Fruit fly (Drosophila melanogaster): ENCODE data around the gene Naglu.

Naglu gene

DNA sequence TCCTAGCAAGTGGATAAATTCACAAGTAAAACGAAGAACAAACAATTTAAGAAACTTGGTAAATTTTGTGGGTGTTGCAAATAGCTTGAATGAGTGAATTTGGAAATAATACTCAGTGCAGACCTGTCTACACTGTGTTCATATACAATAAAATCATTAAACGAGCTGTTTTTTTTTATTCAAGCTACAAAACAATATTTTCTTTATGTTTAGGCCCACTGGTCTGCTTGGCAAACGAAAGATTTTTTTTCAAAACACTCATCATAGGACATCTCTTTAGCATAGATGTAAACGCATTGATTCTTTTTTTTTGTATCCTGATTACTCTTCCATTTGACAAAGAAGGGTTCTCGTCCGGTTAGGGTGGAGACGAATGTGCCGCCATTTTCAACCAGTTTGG is 19.4 kb downstream of the Naglu start, which contains the start of gene CG42820:
CG42820 (minus strand) TSS at position 101 of the 400 bp plus-strand sequence.
- TF ChIP-seq CG12768 (GFP tag; optimal IDR thresholded peaks at IDR 0.05) (no peak), CG33017 (tag; optimal IDR thresholded peaks at IDR 0.05) (no peak), Clk (GFP tag; optimal IDR thresholded peaks at IDR 0.05) (no peak), pad (GFP tag; optimal IDR thresholded peaks at IDR 0.05) (no peak), CG11617 (GFP tag; optimal IDR thresholded peaks at IDR 0.05) (no peak), bab1 (GFP tag; optimal IDR thresholded peaks at IDR 0.05) (no peak), toe (GFP tag; optimal IDR thresholded peaks at IDR 0.05) (no peak), kay (GFP tag; ENCODE audit: borderline replicate concordance) (no peak), ovo (GFP tag; optimal IDR thresholded peaks at IDR 0.05) (no peak), Mnt (GFP tag; optimal IDR thresholded peaks at IDR 0.05) (no peak), CG14711 (tag; optimal IDR thresholded peaks at IDR 0.05) (no peak)

DNA sequence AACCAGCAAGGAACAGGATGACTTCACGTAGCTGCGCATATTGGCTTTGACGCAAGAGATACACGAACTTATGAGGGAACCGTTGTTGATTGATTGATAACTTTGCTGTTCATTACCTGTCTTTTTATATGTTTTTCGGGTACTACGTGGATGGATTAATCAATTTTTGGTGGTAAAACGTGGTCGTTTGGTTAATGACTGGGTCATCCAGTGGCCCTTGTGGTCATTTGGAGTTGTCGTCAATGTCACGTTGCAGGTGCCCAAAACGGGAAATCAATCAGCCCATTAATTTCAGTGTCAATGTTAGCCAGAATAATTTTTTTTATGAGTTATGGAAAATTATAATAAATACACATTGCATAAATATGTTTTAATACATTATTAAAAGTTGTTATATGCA is 22.4 kb downstream of the Naglu start, which contains the start of gene CG42819:
CG42819 (minus strand) TSS at position 101 of the 400 bp plus-strand sequence.
- TF ChIP-seq ovo (GFP tag; optimal IDR thresholded peaks at IDR 0.05) = no peak
- TF ChIP-seq cnc (optimal IDR thresholded peaks at IDR 0.05) = no peak
- TF ChIP-seq Crg-1 (GFP tag; optimal IDR thresholded peaks at IDR 0.05) = no peak
- no peak for TF ChIP-seq Clk (GFP tag; optimal IDR thresholded peaks at IDR 0.05)
- no peak for TF ChIP-seq CG11617 (GFP tag; optimal IDR thresholded peaks at IDR 0.05)
- no peak for TF ChIP-seq CG33017 (tag; optimal IDR thresholded peaks at IDR 0.05)
- no peak for TF ChIP-seq CG12768 (GFP tag; optimal IDR thresholded peaks at IDR 0.05)
- TF ChIP-seq pad (GFP tag; optimal IDR thresholded peaks at IDR 0.05) = no peak
- no peak for TF ChIP-seq CG14711 (tag; optimal IDR thresholded peaks at IDR 0.05)
- no peak for TF ChIP-seq toe (GFP tag; optimal IDR thresholded peaks at IDR 0.05)

DNA sequence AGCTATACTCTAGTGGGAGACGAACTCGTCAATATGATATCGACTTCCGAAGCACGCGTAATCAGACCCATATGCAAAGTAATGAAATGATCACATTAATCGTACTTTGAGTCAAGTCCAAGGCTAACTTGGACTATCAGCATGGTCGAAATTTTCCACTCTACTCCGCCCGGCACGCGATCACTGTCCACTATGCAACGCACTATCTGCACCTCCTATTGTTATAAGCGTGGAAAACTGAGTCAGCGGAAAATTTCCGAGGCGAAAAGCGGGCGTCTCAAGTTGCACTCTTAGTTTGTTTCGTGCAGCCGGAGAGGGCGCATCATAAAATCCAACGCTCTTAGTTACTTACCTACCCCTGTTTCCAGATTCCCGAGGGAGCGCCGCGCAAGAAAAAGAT is 25.8 kb downstream of the Naglu start:
- TF ChIP-seq Crg-1 (GFP tag; optimal IDR thresholded peaks at IDR 0.05) (no peak), ovo (GFP tag; optimal IDR thresholded peaks at IDR 0.05) (no peak), tj (GFP tag; optimal IDR thresholded peaks at IDR 0.05) (peak; percentile 91), CG1620 (GFP tag; optimal IDR thresholded peaks at IDR 0.05) (no peak), bab1 (GFP tag; optimal IDR thresholded peaks at IDR 0.05) (no peak), toe (GFP tag; optimal IDR thresholded peaks at IDR 0.05) (no peak), Mnt (GFP tag; optimal IDR thresholded peaks at IDR 0.05) (no peak)

DNA sequence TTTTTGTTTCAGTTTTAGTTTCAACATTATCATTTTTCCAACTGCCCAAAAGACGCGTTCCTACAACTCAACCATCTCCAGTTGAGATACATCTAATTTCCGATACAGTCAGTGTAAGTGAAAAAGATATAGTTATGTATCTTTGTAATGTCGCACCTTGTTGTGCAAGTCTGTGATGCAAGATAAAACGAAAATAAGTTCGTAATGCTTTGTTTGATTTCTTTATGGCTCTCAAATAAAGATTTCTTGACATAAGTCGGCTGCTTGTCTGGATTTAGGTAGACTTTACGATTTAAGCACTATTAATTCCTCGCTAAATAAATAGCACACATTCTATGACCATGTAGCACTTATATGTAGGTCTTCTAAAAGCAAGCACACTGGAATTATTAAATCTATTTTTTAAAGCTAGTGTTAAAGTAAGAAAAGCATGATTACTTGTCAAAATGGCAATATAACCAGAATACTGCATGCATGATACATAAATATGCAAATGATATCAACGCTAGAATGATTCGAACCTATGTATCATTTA is 26.6 kb downstream of the Naglu start:
- TF ChIP-seq CG11617 (GFP tag; optimal IDR thresholded peaks at IDR 0.05) (no peak), CG7101 (tag; optimal IDR thresholded peaks at IDR 0.05) (peak; percentile 12), tj (GFP tag; optimal IDR thresholded peaks at IDR 0.05) (no peak), cnc (optimal IDR thresholded peaks at IDR 0.05) (no peak), CG12768 (GFP tag; optimal IDR thresholded peaks at IDR 0.05) (no peak), CG1620 (GFP tag; optimal IDR thresholded peaks at IDR 0.05) (no peak), cic (GFP tag; optimal IDR thresholded peaks at IDR 0.05) (peak; percentile 2), CG7045 (GFP tag; optimal IDR thresholded peaks at IDR 0.05) (peak; percentile 62), toe (GFP tag; optimal IDR thresholded peaks at IDR 0.05) (no peak), ovo (GFP tag; optimal IDR thresholded peaks at IDR 0.05) (no peak), CG14711 (tag; optimal IDR thresholded peaks at IDR 0.05) (peak; percentile 6), pad (GFP tag; optimal IDR thresholded peaks at IDR 0.05) (no peak), Hr96 (GFP tag; optimal IDR thresholded peaks at IDR 0.05) (no peak), CG33017 (tag; optimal IDR thresholded peaks at IDR 0.05) (no peak), Mnt (GFP tag; optimal IDR thresholded peaks at IDR 0.05) (no peak), kay (GFP tag; ENCODE audit: borderline replicate concordance) (peak; percentile 92), Crg-1 (GFP tag; optimal IDR thresholded peaks at IDR 0.05) (no peak), CG5204 (GFP tag; optimal IDR thresholded peaks at IDR 0.05) (no peak), bab1 (GFP tag; optimal IDR thresholded peaks at IDR 0.05) (no peak), Clk (GFP tag; optimal IDR thresholded peaks at IDR 0.05) (no peak)

DNA sequence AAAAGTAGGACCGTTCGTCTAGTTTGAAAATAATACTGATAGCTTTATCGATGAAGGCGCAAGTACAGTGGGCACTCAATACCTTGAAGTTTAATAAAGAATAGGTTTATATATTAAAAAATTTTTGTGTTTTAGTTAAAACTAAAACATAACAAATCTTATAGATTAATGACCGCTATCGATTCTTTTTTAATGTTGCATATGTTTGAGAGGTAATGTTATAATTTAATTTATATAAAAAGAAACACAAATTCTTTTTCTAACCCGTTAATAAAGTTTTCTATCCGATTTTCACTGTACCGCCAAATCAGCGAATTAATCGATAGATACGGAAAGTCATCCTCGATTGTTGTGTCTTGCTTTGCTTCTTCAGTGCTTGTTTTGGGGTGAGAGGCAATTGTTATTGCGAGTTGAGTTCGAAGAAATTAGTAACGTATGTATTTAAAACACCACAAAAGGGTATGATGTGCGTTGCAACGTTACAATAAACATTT is 27.5 kb downstream of the Naglu start, which contains the start of the genes Dad1 and CG13384:
Dad1 (minus strand) TSS at position 30 of the 494 bp plus-strand sequence.
CG13384 (plus strand) TSS at position 348 of the 494 bp plus-strand sequence.
- TF ChIP-seq CG7045 (GFP tag; optimal IDR thresholded peaks at IDR 0.05) (peak; percentile 94), CG14711 (tag; optimal IDR thresholded peaks at IDR 0.05) (peak; percentile 92), cic (GFP tag; optimal IDR thresholded peaks at IDR 0.05) (peak; percentile 81), CG33017 (tag; optimal IDR thresholded peaks at IDR 0.05) (peak; percentile 96), tj (GFP tag; optimal IDR thresholded peaks at IDR 0.05) (peak; percentile 88), CG11617 (GFP tag; optimal IDR thresholded peaks at IDR 0.05) (peak; percentile 96), cnc (optimal IDR thresholded peaks at IDR 0.05) (no peak), Hr96 (GFP tag; optimal IDR thresholded peaks at IDR 0.05) (peak; percentile 79), Mnt (GFP tag; optimal IDR thresholded peaks at IDR 0.05) (peak; percentile 72), Clk (GFP tag; optimal IDR thresholded peaks at IDR 0.05) (peak; percentile 85), CG7101 (tag; optimal IDR thresholded peaks at IDR 0.05) (peak; percentile 98), CG1620 (GFP tag; optimal IDR thresholded peaks at IDR 0.05) (peak; percentile 85), ovo (GFP tag; optimal IDR thresholded peaks at IDR 0.05) (peak; percentile 78), toe (GFP tag; optimal IDR thresholded peaks at IDR 0.05) (peak; percentile 89), CG5204 (GFP tag; optimal IDR thresholded peaks at IDR 0.05) (peak; percentile 94), kay (GFP tag; ENCODE audit: borderline replicate concordance) (peak; percentile 89), CG12768 (GFP tag; optimal IDR thresholded peaks at IDR 0.05) (peak; percentile 96), Crg-1 (GFP tag; optimal IDR thresholded peaks at IDR 0.05) (peak; percentile 88), pad (GFP tag; optimal IDR thresholded peaks at IDR 0.05) (peak; percentile 83), bab1 (GFP tag; optimal IDR thresholded peaks at IDR 0.05) (peak; percentile 97)

DNA sequence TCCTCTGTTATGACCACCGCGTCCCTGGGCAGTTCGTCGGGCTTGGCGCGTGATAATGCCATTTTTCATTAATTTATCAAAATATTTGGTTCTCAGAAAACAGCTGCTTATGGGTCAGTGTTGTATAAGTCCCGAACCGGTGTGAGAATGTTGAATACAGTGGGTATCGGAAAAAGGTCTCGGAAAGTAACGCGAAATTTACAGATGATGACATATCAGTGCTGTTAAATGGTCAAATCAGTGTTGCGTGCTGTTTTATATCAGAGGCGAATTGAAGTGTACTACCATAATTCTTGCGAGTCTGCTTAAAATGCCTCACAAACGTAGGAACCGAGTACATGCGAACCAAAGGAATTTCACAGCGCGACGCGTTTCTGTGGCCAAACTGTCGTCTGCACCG is 29.0 kb downstream of the Naglu start, which contains the start of the genes CG13392 and Rcd4:
CG13392 (minus strand) TSS at position 162 of the 400 bp plus-strand sequence.
Rcd4 (plus strand) TSS at position 216 of the 400 bp plus-strand sequence.
- TF ChIP-seq pad (GFP tag; optimal IDR thresholded peaks at IDR 0.05) (peak; percentile 80), CG33017 (tag; optimal IDR thresholded peaks at IDR 0.05) (peak; percentile 72), cic (GFP tag; optimal IDR thresholded peaks at IDR 0.05) (peak; percentile 63), Clk (GFP tag; optimal IDR thresholded peaks at IDR 0.05) (peak; percentile 27), CG12768 (GFP tag; optimal IDR thresholded peaks at IDR 0.05) (peak; percentile 77), tj (GFP tag; optimal IDR thresholded peaks at IDR 0.05) (peak; percentile 53), bab1 (GFP tag; optimal IDR thresholded peaks at IDR 0.05) (peak; percentile 82), CG11617 (GFP tag; optimal IDR thresholded peaks at IDR 0.05) (peak; percentile 62), ovo (GFP tag; optimal IDR thresholded peaks at IDR 0.05) (peak; percentile 73), CG14711 (tag; optimal IDR thresholded peaks at IDR 0.05) (peak; percentile 70), CG7045 (GFP tag; optimal IDR thresholded peaks at IDR 0.05) (peak; percentile 73), Crg-1 (GFP tag; optimal IDR thresholded peaks at IDR 0.05) (peak; percentile 91), cnc (optimal IDR thresholded peaks at IDR 0.05) (no peak), Mnt (GFP tag; optimal IDR thresholded peaks at IDR 0.05) (peak; percentile 88), CG7101 (tag; optimal IDR thresholded peaks at IDR 0.05) (peak; percentile 88), toe (GFP tag; optimal IDR thresholded peaks at IDR 0.05) (peak; percentile 57), kay (GFP tag; ENCODE audit: borderline replicate concordance) (peak; percentile 59), CG5204 (GFP tag; optimal IDR thresholded peaks at IDR 0.05) (peak; percentile 62), Hr96 (GFP tag; optimal IDR thresholded peaks at IDR 0.05) (peak; percentile 80), CG1620 (GFP tag; optimal IDR thresholded peaks at IDR 0.05) (peak; percentile 83)

Measured in whole organism, adult.